Fruit fly (Drosophila melanogaster) whole organism, prepupa: ENCODE results near the gene CG31415.

Source experiments
- Blimp-1 ChIP-seq: fragments of 200-800 bp; sonication (Bioruptor generic); optimal IDR thresholded peaks from 3 replicates; lab custom pipeline; 2017; ENCODE audit warnings: missing biosample characterization, missing genetic modification characterization, mild to moderate bottlenecking, moderate library complexity, missing genetic modification reagents
- CG11762 ChIP-seq: fragments of 200-800 bp; sonication (Bioruptor generic); optimal IDR thresholded peaks from 3 replicates; lab custom pipeline; 2016; ENCODE audit warnings: missing biosample characterization, missing genetic modification characterization; ENCODE audit not compliant: insufficient read depth
- CG11902 ChIP-seq: fragments of 200-800 bp; sonication (Bioruptor generic); optimal IDR thresholded peaks from 3 replicates; lab custom pipeline; 2016; ENCODE audit warnings: missing biosample characterization, missing genetic modification characterization
- CG1621 ChIP-seq: fragments of 200-800 bp; sonication (Bioruptor generic); optimal IDR thresholded peaks from 3 replicates; lab custom pipeline; 2018; ENCODE audit warnings: missing biosample characterization, mild to moderate bottlenecking, missing genetic modification characterization
- CG16779 ChIP-seq: fragments of 200-800 bp; sonication (Bioruptor generic); optimal IDR thresholded peaks from 3 replicates; lab custom pipeline; 2017; ENCODE audit warnings: missing biosample characterization, mild to moderate bottlenecking, missing genetic modification characterization
- CG3032 ChIP-seq: fragments of 200-800 bp; optimal IDR thresholded peaks from 2 replicates; lab custom pipeline; 2019; ENCODE audit warnings: missing biosample characterization, mild to moderate bottlenecking, missing genetic modification characterization, moderate library complexity
- CG31627 ChIP-seq: fragments of 200-800 bp; sonication (Bioruptor generic); optimal IDR thresholded peaks from 3 replicates; lab custom pipeline; 2016; ENCODE audit warnings: missing biosample characterization, missing genetic modification characterization
- CG32006 ChIP-seq: fragments of 200-800 bp; sonication (Bioruptor generic); optimal IDR thresholded peaks from 3 replicates; lab custom pipeline; 2017; ENCODE audit warnings: missing biosample characterization, mild to moderate bottlenecking, missing genetic modification characterization
- CG34406 ChIP-seq: fragments of 200-800 bp; sonication (Bioruptor generic); optimal IDR thresholded peaks from 3 replicates; lab custom pipeline; 2016; ENCODE audit warnings: missing biosample characterization, missing genetic modification characterization
- CG3919 ChIP-seq: fragments of 200-800 bp; sonication (Bioruptor generic); optimal IDR thresholded peaks from 3 replicates; lab custom pipeline; 2016; ENCODE audit warnings: missing biosample characterization, missing genetic modification characterization
- CG4318 ChIP-seq: fragments of 200-800 bp; sonication (Bioruptor generic); optimal IDR thresholded peaks from 3 replicates; lab custom pipeline; 2017; ENCODE audit warnings: missing biosample characterization, mild to moderate bottlenecking, missing genetic modification characterization
- CG6163 ChIP-seq: fragments of 200-800 bp; sonication (Bioruptor generic); IDR thresholded peaks from 3 replicates; pipeline ENCODE4 v1.3.6; 2022; ENCODE audit warnings: missing biosample characterization, missing genetic modification characterization
- CG6276 ChIP-seq: fragments of 200-800 bp; sonication (Bioruptor generic); optimal IDR thresholded peaks from 2 replicates; lab custom pipeline; 2017; ENCODE audit warnings: missing biosample characterization, mild to moderate bottlenecking, missing genetic modification characterization
- CG6808 ChIP-seq: fragments of 200-800 bp; sonication (Bioruptor generic); optimal IDR thresholded peaks from 3 replicates; lab custom pipeline; 2017; ENCODE audit warnings: missing biosample characterization, missing genetic modification characterization, mild to moderate bottlenecking, moderate library complexity, missing genetic modification reagents
- CG6854 ChIP-seq: fragments of 200-800 bp; sonication (Bioruptor generic); optimal IDR thresholded peaks from 2 replicates; lab custom pipeline; 2017; ENCODE audit warnings: missing biosample characterization, mild to moderate bottlenecking, missing genetic modification characterization
- CG7368 ChIP-seq: fragments of 200-800 bp; sonication (Bioruptor generic); optimal IDR thresholded peaks from 3 replicates; lab custom pipeline; 2016; ENCODE audit warnings: missing biosample characterization, missing genetic modification characterization
- CG9139 ChIP-seq: fragments of 200-800 bp; sonication (Bioruptor generic); optimal IDR thresholded peaks from 3 replicates; lab custom pipeline; 2017; ENCODE audit warnings: missing biosample characterization, mild to moderate bottlenecking, missing genetic modification characterization
- Eip78C ChIP-seq: fragments of 200-800 bp; sonication (Bioruptor generic); peaks from one replicate; lab custom pipeline; 2016; ENCODE audit warnings: missing biosample characterization, missing genetic modification characterization
- Eip93F ChIP-seq: fragments of 200-800 bp; sonication (Bioruptor generic); optimal IDR thresholded peaks from 2 replicates; lab custom pipeline; 2016; ENCODE audit warnings: missing biosample characterization, mild to moderate bottlenecking, missing genetic modification characterization
- Ets21C ChIP-seq: fragments of 200-800 bp; sonication (Bioruptor generic); optimal IDR thresholded peaks from 3 replicates; lab custom pipeline; 2016; ENCODE audit warnings: missing biosample characterization, missing genetic modification characterization
- Ets96B ChIP-seq: fragments of 200-800 bp; optimal IDR thresholded peaks from 2 replicates; lab custom pipeline; 2019; ENCODE audit warnings: missing biosample characterization, mild to moderate bottlenecking, missing genetic modification characterization, moderate library complexity
- Hr39 ChIP-seq: fragments of 200-800 bp; sonication (Bioruptor generic); optimal IDR thresholded peaks from 2 replicates; lab custom pipeline; 2016; ENCODE audit warnings: missing biosample characterization, missing genetic modification characterization
- Hr4 ChIP-seq: fragments of 200-800 bp; sonication (Bioruptor generic); optimal IDR thresholded peaks from 3 replicates; lab custom pipeline; 2016; ENCODE audit warnings: missing biosample characterization, missing genetic modification characterization
- Lpt ChIP-seq: fragments of 200-800 bp; sonication (Bioruptor generic); optimal IDR thresholded peaks from 3 replicates; lab custom pipeline; 2016; ENCODE audit warnings: missing biosample characterization, missing genetic modification characterization
- Met ChIP-seq: fragments of 200-800 bp; sonication (Bioruptor generic); optimal IDR thresholded peaks from 3 replicates; lab custom pipeline; 2016; ENCODE audit warnings: missing biosample characterization, missing genetic modification characterization
- OdsH ChIP-seq: fragments of 200-800 bp; sonication (Bioruptor generic); optimal IDR thresholded peaks from 3 replicates; lab custom pipeline; 2016; ENCODE audit warnings: missing biosample characterization, missing genetic modification characterization
- Sox102F ChIP-seq: fragments of 200-800 bp; sonication (Bioruptor generic); optimal IDR thresholded peaks from 2 replicates; lab custom pipeline; 2016; ENCODE audit warnings: missing biosample characterization, mild to moderate bottlenecking, missing genetic modification characterization
- Sox15 ChIP-seq: fragments of 200-800 bp; sonication (Bioruptor generic); optimal IDR thresholded peaks from 3 replicates; lab custom pipeline; 2016; ENCODE audit warnings: missing biosample characterization, missing genetic modification characterization
- dac ChIP-seq: fragments of 200-800 bp; sonication (Bioruptor generic); optimal IDR thresholded peaks from 2 replicates; lab custom pipeline; 2017; ENCODE audit warnings: missing biosample characterization, mild to moderate bottlenecking, missing genetic modification characterization
- dsx ChIP-seq: fragments of 200-800 bp; optimal IDR thresholded peaks from 3 replicates; lab custom pipeline; 2019; ENCODE audit warnings: missing biosample characterization, mild to moderate bottlenecking, missing genetic modification characterization, moderate library complexity; ENCODE audit not compliant: poor library complexity, severe bottlenecking
- eg ChIP-seq: fragments of 200-800 bp; sonication (Bioruptor generic); IDR thresholded peaks from 3 replicates; pipeline ENCODE4 v1.3.6; 2022; ENCODE audit warnings: missing biosample characterization, missing genetic modification characterization
- esn ChIP-seq: fragments of 200-800 bp; sonication (Bioruptor generic); optimal IDR thresholded peaks from 2 replicates; lab custom pipeline; 2016; ENCODE audit warnings: missing biosample characterization, mild to moderate bottlenecking, missing genetic modification characterization, moderate library complexity
- fd59A ChIP-seq: fragments of 200-800 bp; sonication (Bioruptor generic); optimal IDR thresholded peaks from 2 replicates; lab custom pipeline; 2017; ENCODE audit warnings: missing biosample characterization, mild to moderate bottlenecking, missing genetic modification characterization, missing genetic modification reagents
- fd85E ChIP-seq: fragments of 200-800 bp; sonication (Bioruptor generic); optimal IDR thresholded peaks from 3 replicates; lab custom pipeline; 2016; ENCODE audit warnings: missing biosample characterization, missing genetic modification characterization
- fkh ChIP-seq: fragments of 200-800 bp; sonication (Bioruptor generic); optimal IDR thresholded peaks from 3 replicates; lab custom pipeline; 2017; ENCODE audit warnings: missing biosample characterization, mild to moderate bottlenecking, missing genetic modification characterization, moderate library complexity
- ss ChIP-seq, 2 experiments: fragments of 200-800 bp; sonication (Bioruptor generic); optimal IDR thresholded peaks; 2 replicates in 1 of 2; 3 replicates in 1 of 2; lab custom pipeline; 2017 to 2018; ENCODE audit warnings: mild to moderate bottlenecking in 2 of 2, missing biosample characterization in 2 of 2, missing genetic modification characterization in 2 of 2, moderate library complexity in 1 of 2
- svp ChIP-seq: fragments of 200-800 bp; sonication (Bioruptor generic); peaks from one replicate; lab custom pipeline; 2016; ENCODE audit warnings: missing biosample characterization, missing genetic modification characterization
- vri ChIP-seq: fragments of 200-800 bp; sonication (Bioruptor generic); optimal IDR thresholded peaks from 3 replicates; lab custom pipeline; 2016; ENCODE audit warnings: missing biosample characterization, mild to moderate bottlenecking, missing genetic modification characterization

The CG31415 gene

DNA sequence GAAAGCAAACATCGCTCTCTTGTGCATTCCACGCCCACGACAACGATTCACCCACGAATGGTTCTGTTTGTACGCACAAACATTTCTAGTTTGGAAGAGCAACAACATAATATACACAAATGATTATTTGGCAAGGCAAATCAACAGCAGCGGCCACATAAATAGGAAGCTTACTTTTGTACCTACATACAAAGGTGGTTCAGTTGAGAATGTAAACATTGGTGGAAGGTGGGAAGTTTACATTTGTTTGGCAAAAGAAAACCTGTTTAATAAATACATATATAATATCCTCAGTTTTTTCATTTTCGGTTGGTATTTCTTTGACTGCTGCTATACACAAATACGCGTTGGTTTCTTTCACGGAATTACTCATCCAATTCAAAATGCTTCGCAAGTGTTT, 40.8 kb upstream of the CG31415 start (continued):
- TF ChIP-seq eg (GFP tag; lab: Robert Waterston, UW), result no peak
- no peak for TF ChIP-seq dsx
- TF ChIP-seq Ets21C (GFP tag; lab: Kevin White, UChicago), result peak; percentile 13
- TF ChIP-seq CG6808 (GFP tag; lab: Kevin White, UChicago), result no peak
- TF ChIP-seq CG6276 (GFP tag; lab: Kevin White, UChicago), result peak; percentile 80
- peak; percentile 27 for TF ChIP-seq Eip93F (GFP tag; lab: Kevin White, UChicago)
- peak; percentile 66 for TF ChIP-seq CG31627 (GFP tag; lab: Kevin White, UChicago)
- no peak for TF ChIP-seq ss (GFP tag; optimal IDR thresholded peaks at IDR 0.05; lab: Kevin White, UChicago)
- TF ChIP-seq Blimp-1 (GFP tag; lab: Kevin White, UChicago), result no peak
- TF ChIP-seq CG16779 (tag; lab: Kevin White, UChicago), result peak; percentile 9
- TF ChIP-seq CG11762 (GFP tag; lab: Kevin White, UChicago), result peak; percentile 64
- TF ChIP-seq CG7368 (GFP tag; lab: Kevin White, UChicago), result no peak
- peak; percentile 64 for TF ChIP-seq esn (GFP tag; lab: Kevin White, UChicago)
- TF ChIP-seq CG9139 (GFP tag; lab: Kevin White, UChicago), result no peak
- TF ChIP-seq OdsH (GFP tag; lab: Kevin White, UChicago), result peak; percentile 73
- peak; percentile 78 for TF ChIP-seq CG32006
- TF ChIP-seq dac (GFP tag; lab: Kevin White, UChicago), result peak; percentile 34
- TF ChIP-seq CG6854, result no peak
- TF ChIP-seq Eip78C (GFP tag; lab: Kevin White, UChicago), result peak; percentile 82
- no peak for TF ChIP-seq Sox15 (GFP tag; lab: Kevin White, UChicago)
- no peak for TF ChIP-seq fd59A (GFP tag; lab: Kevin White, UChicago)
- peak; percentile 53 for TF ChIP-seq CG3919 (GFP tag; lab: Kevin White, UChicago)
- peak; percentile 48 for TF ChIP-seq Sox102F

DNA sequence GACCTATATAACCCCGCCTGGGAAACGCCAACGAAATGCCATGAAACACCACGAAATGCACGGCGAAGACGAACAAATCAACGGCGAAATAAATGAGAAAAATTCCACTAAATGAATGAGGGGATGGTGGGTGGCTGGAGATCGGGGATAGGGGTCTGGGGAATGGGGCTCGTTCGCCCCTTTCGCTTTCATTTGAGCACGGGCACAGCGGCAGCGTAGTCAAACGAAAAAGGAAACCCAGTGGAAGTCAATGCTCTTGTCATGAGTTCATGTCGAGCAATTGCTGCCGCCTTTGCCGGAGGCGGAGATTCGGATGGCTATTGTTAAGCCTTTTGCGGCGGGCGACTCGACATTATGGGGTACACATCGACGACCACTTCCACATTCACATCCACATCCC, 40.0 kb upstream of the CG31415 start:
- TF ChIP-seq CG6163 (GFP tag; lab: Robert Waterston, UW) (no peak), Blimp-1 (GFP tag; lab: Kevin White, UChicago) (peak; percentile 55)
- TF ChIP-seq, all 60 proteins: peak for 1

DNA sequence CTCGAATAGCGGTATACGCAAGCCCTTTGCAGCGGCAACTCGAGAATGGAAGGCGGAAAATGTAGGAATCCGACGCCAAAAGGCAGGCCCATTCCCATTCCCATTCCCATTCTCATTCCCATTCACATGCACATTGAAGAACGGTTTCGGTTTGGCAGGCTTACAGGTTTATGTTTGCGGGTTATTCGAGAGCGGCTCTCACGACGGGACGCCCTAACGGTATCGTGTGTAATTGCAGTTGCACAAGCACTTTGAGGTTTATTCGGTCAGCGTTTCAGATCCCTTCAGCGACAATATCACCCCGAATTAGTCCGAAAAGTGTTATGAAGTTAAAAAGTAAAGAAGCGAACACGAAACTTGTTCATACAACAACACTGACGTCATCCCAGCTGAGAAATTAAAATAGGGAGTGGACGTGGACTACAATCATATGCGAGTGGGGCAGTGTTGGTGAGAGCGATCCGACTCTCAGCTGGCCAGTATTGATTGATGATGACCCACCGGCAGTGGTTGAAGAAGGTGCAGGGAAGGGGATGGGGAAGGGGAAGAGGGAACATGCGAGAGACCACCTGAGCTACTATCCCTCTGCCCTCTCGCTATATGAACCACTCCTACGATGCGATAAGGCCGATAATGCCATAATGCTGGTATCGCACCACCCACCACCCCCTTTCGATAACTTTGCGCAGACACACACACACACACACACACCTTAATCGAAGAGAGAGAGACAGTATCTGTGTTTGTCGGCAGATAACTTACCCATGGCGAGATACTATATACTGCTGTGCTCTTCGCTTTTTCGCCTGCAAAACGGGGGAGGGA, 38.9 kb upstream of the CG31415 start:
- no peak for TF ChIP-seq CG3032 (tag; lab: Kevin White, UChicago)
- TF ChIP-seq CG4318 (GFP tag; lab: Kevin White, UChicago), result no peak
- no peak for TF ChIP-seq CG6163 (GFP tag; lab: Robert Waterston, UW)
- TF ChIP-seq CG16779 (tag; lab: Kevin White, UChicago), result peak; percentile 42
- no peak for TF ChIP-seq OdsH (GFP tag; lab: Kevin White, UChicago)
- TF ChIP-seq CG34406 (GFP tag; lab: Kevin White, UChicago), result no peak
- TF ChIP-seq Blimp-1 (GFP tag; lab: Kevin White, UChicago), result no peak
- TF ChIP-seq CG11762 (GFP tag; lab: Kevin White, UChicago), result no peak
- peak; percentile 33 for TF ChIP-seq Lpt
- TF ChIP-seq fkh (GFP tag; lab: Kevin White, UChicago), result peak; percentile 13
- TF ChIP-seq esn (GFP tag; lab: Kevin White, UChicago), result no peak
- TF ChIP-seq CG31627 (GFP tag; lab: Kevin White, UChicago), result no peak
- no peak for TF ChIP-seq Hr39 (GFP tag; lab: Kevin White, UChicago)
- TF ChIP-seq CG7368 (GFP tag; lab: Kevin White, UChicago), result no peak
- TF ChIP-seq Met (GFP tag; lab: Kevin White, UChicago), result no peak
- no peak for TF ChIP-seq Hr4 (GFP tag; lab: Kevin White, UChicago)
- TF ChIP-seq vri, result peak; percentile 99
- no peak for TF ChIP-seq CG11902 (GFP tag; lab: Kevin White, UChicago)
- no peak for TF ChIP-seq Ets96B (tag; lab: Kevin White, UChicago)
- TF ChIP-seq svp (GFP tag; lab: Kevin White, UChicago), result peak; percentile 85
- no peak for TF ChIP-seq CG3919 (GFP tag; lab: Kevin White, UChicago)
- TF ChIP-seq CG1621, result no peak
- peak; percentile 1 for TF ChIP-seq fd85E
- TF ChIP-seq dac (GFP tag; lab: Kevin White, UChicago), result no peak
- TF ChIP-seq Ets21C (GFP tag; lab: Kevin White, UChicago), result no peak
